Fruit fly (Drosophila melanogaster) whole organism, embryonic: ENCODE measurements around the gene sni.

Source experiments
- Abd-B ChIP-seq: fragments of 200-800 bp; sonication (Bioruptor generic); optimal IDR thresholded peaks from 2 replicates; lab custom pipeline; 2018; ENCODE audit warnings: missing biosample characterization, mild to moderate bottlenecking, missing genetic modification characterization, moderate library complexity
- Ada2b ChIP-seq: fragments of 200-800 bp; sonication (Bioruptor generic); IDR thresholded peaks from 2 replicates; pipeline ENCODE4 v1.3.6; 2022; ENCODE audit warnings: missing biosample characterization, missing genetic modification characterization
- Blimp-1 ChIP-seq: fragments of 200-800 bp; sonication (Bioruptor generic); optimal IDR thresholded peaks from 3 replicates; lab custom pipeline; 2018; ENCODE audit warnings: missing biosample characterization, missing genetic modification characterization, mild to moderate bottlenecking, moderate library complexity, missing genetic modification reagents
- BtbVII ChIP-seq: fragments of 200-800 bp; sonication (Bioruptor generic); optimal IDR thresholded peaks from 3 replicates; lab custom pipeline; 2017; ENCODE audit warnings: missing biosample characterization, mild to moderate bottlenecking, missing genetic modification characterization
- CG11093 ChIP-seq: fragments of 200-800 bp; sonication (Bioruptor generic); IDR thresholded peaks from 3 replicates; pipeline ENCODE4 v1.3.6; 2022; ENCODE audit warnings: missing biosample characterization, missing genetic modification characterization
- CG12769 ChIP-seq: fragments of 200-800 bp; sonication (Bioruptor generic); optimal IDR thresholded peaks from 2 replicates; lab custom pipeline; 2019; ENCODE audit warnings: missing biosample characterization, mild to moderate bottlenecking, missing genetic modification characterization, moderate library complexity
- CG13894 ChIP-seq: fragments of 200-800 bp; sonication (Bioruptor generic); optimal IDR thresholded peaks from 3 replicates; lab custom pipeline; 2018; ENCODE audit warnings: missing biosample characterization, mild to moderate bottlenecking, missing genetic modification characterization, moderate library complexity
- CG16779 ChIP-seq: fragments of 200-800 bp; sonication (Bioruptor generic); IDR thresholded peaks from 2 replicates; pipeline ENCODE4 v1.3.6; 2022; ENCODE audit warnings: missing biosample characterization, missing genetic modification characterization
- CG17359 ChIP-seq: fragments of 200-800 bp; sonication (Bioruptor generic); optimal IDR thresholded peaks from 3 replicates; lab custom pipeline; 2018; ENCODE audit warnings: missing biosample characterization, mild to moderate bottlenecking, missing genetic modification characterization, moderate library complexity
- CG30403 ChIP-seq: fragments of 200-800 bp; sonication (Bioruptor generic); optimal IDR thresholded peaks from 3 replicates; lab custom pipeline; 2016; ENCODE audit warnings: missing biosample characterization, missing genetic modification characterization
- CG30431 ChIP-seq: fragments of 200-800 bp; sonication (Bioruptor generic); optimal IDR thresholded peaks from 2 replicates; lab custom pipeline; 2017; ENCODE audit warnings: missing biosample characterization, missing genetic modification characterization
- CG31441 ChIP-seq: fragments of 200-800 bp; sonication (Bioruptor generic); IDR thresholded peaks from 2 replicates; pipeline ENCODE4 v1.3.6; 2022; ENCODE audit warnings: missing biosample characterization, missing genetic modification characterization
- CG32772 ChIP-seq: fragments of 200-800 bp; sonication (Bioruptor generic); IDR thresholded peaks from 2 replicates; pipeline ENCODE4 v1.3.6; 2022; ENCODE audit warnings: missing biosample characterization, missing genetic modification characterization
- CG3407 ChIP-seq: fragments of 200-800 bp; sonication (Bioruptor generic); optimal IDR thresholded peaks from 2 replicates; lab custom pipeline; 2018; ENCODE audit warnings: missing biosample characterization, mild to moderate bottlenecking, missing genetic modification characterization
- CG6272 ChIP-seq: fragments of 200-800 bp; sonication (Bioruptor generic); IDR thresholded peaks from 2 replicates; pipeline ENCODE4 v1.3.6; 2022; ENCODE audit warnings: missing biosample characterization, missing genetic modification characterization
- CG7839 ChIP-seq: fragments of 200-800 bp; sonication (Bioruptor generic); optimal IDR thresholded peaks from 3 replicates; lab custom pipeline; 2018; ENCODE audit warnings: missing biosample characterization, mild to moderate bottlenecking, missing genetic modification characterization, moderate library complexity
- CG8388 ChIP-seq: fragments of 200-800 bp; sonication (Bioruptor generic); optimal IDR thresholded peaks from 2 replicates; lab custom pipeline; 2019; ENCODE audit warnings: missing biosample characterization, mild to moderate bottlenecking, missing genetic modification characterization, moderate library complexity
- CG9876 ChIP-seq: fragments of 200-800 bp; sonication (Bioruptor generic); optimal IDR thresholded peaks from 2 replicates; lab custom pipeline; 2016; ENCODE audit warnings: missing biosample characterization, missing genetic modification characterization
- Dbx ChIP-seq: fragments of 200-800 bp; sonication (Bioruptor generic); IDR thresholded peaks from 3 replicates; pipeline ENCODE4 v1.3.6; 2022; ENCODE audit warnings: missing biosample characterization, missing genetic modification characterization
- Gsc ChIP-seq: fragments of 200-800 bp; sonication (Bioruptor generic); IDR thresholded peaks from 2 replicates; pipeline ENCODE4 v1.3.6; 2022; ENCODE audit warnings: missing biosample characterization, missing genetic modification characterization
- Hr51 ChIP-seq, 2 experiments: fragments of 200-800 bp; sonication (Bioruptor generic); optimal IDR thresholded peaks; 2 replicates in 1 of 2; 3 replicates in 1 of 2; lab custom pipeline; 2016 to 2018; ENCODE audit warnings: missing biosample characterization in 2 of 2, missing genetic modification characterization in 2 of 2, mild to moderate bottlenecking in 1 of 2, moderate library complexity in 1 of 2
- MESR4 ChIP-seq: fragments of 200-800 bp; sonication (Bioruptor generic); optimal IDR thresholded peaks from 2 replicates; lab custom pipeline; 2018; ENCODE audit warnings: missing biosample characterization, mild to moderate bottlenecking, missing genetic modification characterization, moderate library complexity
- Optix ChIP-seq: fragments of 200-800 bp; sonication (Bioruptor generic); IDR thresholded peaks from 3 replicates; pipeline ENCODE4 v1.3.6; 2022; ENCODE audit warnings: missing biosample characterization, missing genetic modification characterization
- ase ChIP-seq: fragments of 200-800 bp; sonication (Bioruptor generic); IDR thresholded peaks from 3 replicates; pipeline ENCODE4 v1.3.6; 2022; ENCODE audit warnings: missing biosample characterization, missing genetic modification characterization
- cad ChIP-seq: fragments of >200 bp; optimal IDR thresholded peaks from 2 replicates; lab custom pipeline; 2017; ENCODE audit warnings: missing biosample characterization, missing genetic modification characterization
- cas ChIP-seq: fragments of 200-800 bp; sonication (Bioruptor generic); IDR thresholded peaks from 2 replicates; pipeline ENCODE4 v1.3.6; 2022; ENCODE audit warnings: missing biosample characterization, missing genetic modification characterization
- chm ChIP-seq: fragments of 200-800 bp; sonication (Bioruptor generic); IDR thresholded peaks from 2 replicates; pipeline ENCODE4 v1.3.6; 2022; ENCODE audit warnings: missing biosample characterization, missing genetic modification characterization
- ci ChIP-seq: fragments of 200-800 bp; sonication (Bioruptor generic); IDR thresholded peaks from 3 replicates; pipeline ENCODE4 v1.3.6; 2022; ENCODE audit warnings: missing biosample characterization, missing genetic modification characterization
- disco-r ChIP-seq: fragments of 200-800 bp; sonication (Bioruptor generic); optimal IDR thresholded peaks from 2 replicates; lab custom pipeline; 2016; ENCODE audit warnings: missing biosample characterization, missing genetic modification characterization
- gcm ChIP-seq: fragments of 200-800 bp; sonication (Bioruptor generic); optimal IDR thresholded peaks from 2 replicates; lab custom pipeline; 2019; ENCODE audit warnings: missing biosample characterization, mild to moderate bottlenecking, missing genetic modification characterization, moderate library complexity
- gcm2 ChIP-seq: fragments of 200-800 bp; sonication (Bioruptor generic); optimal IDR thresholded peaks from 2 replicates; lab custom pipeline; 2016; ENCODE audit warnings: missing biosample characterization, missing genetic modification characterization
- gem ChIP-seq: fragments of 200-800 bp; sonication (Bioruptor generic); optimal IDR thresholded peaks from 2 replicates; lab custom pipeline; 2019; ENCODE audit warnings: missing biosample characterization, mild to moderate bottlenecking, missing genetic modification characterization, moderate library complexity
- gro ChIP-seq: fragments of 200-800 bp; sonication (Bioruptor generic); optimal IDR thresholded peaks from 2 replicates; lab custom pipeline; 2016; ENCODE audit warnings: missing biosample characterization, missing genetic modification characterization
- gsb ChIP-seq: fragments of 200-800 bp; sonication (Bioruptor generic); IDR thresholded peaks from 2 replicates; pipeline ENCODE4 v1.3.6; 2022; ENCODE audit warnings: missing biosample characterization, missing genetic modification characterization
- jumu ChIP-seq: fragments of 200-800 bp; sonication (Bioruptor generic); optimal IDR thresholded peaks from 3 replicates; lab custom pipeline; 2016; ENCODE audit warnings: missing biosample characterization, missing genetic modification characterization
- kni ChIP-seq: fragments of 200-800 bp; sonication (Bioruptor generic); optimal IDR thresholded peaks from 3 replicates; lab custom pipeline; 2017; ENCODE audit warnings: mild to moderate bottlenecking, missing biosample characterization, missing genetic modification reagents, missing genetic modification characterization
- lbe ChIP-seq: fragments of 200-800 bp; sonication (Bioruptor generic); optimal IDR thresholded peaks from 2 replicates; lab custom pipeline; 2016; ENCODE audit warnings: missing biosample characterization, mild to moderate bottlenecking, missing genetic modification characterization
- pnt ChIP-seq: fragments of 200-800 bp; sonication (Bioruptor generic); optimal IDR thresholded peaks from 3 replicates; lab custom pipeline; 2016; ENCODE audit warnings: missing biosample characterization, missing genetic modification characterization
- sens ChIP-seq: fragments of 200-800 bp; sonication (Bioruptor generic); peaks from one replicate; lab custom pipeline; 2016; ENCODE audit warnings: missing biosample characterization, missing genetic modification characterization
- slp2 ChIP-seq: fragments of 200-800 bp; sonication (Bioruptor generic); optimal IDR thresholded peaks from 2 replicates; lab custom pipeline; 2016; ENCODE audit warnings: missing biosample characterization, missing genetic modification characterization
- sna ChIP-seq: fragments of 200-800 bp; sonication (Bioruptor generic); IDR thresholded peaks from 2 replicates; pipeline ENCODE4 v1.3.6; 2022; ENCODE audit warnings: missing biosample characterization, missing genetic modification characterization; ENCODE audit not compliant: partially characterized antibody
- unpg ChIP-seq: fragments of 200-800 bp; sonication (Bioruptor generic); optimal IDR thresholded peaks from 3 replicates; lab custom pipeline; 2018; ENCODE audit warnings: missing biosample characterization, mild to moderate bottlenecking, missing genetic modification characterization, moderate library complexity
- vvl ChIP-seq: fragments of 200-800 bp; sonication (Bioruptor generic); IDR thresholded peaks from 2 replicates; pipeline ENCODE4 v1.3.6; 2022; ENCODE audit warnings: missing biosample characterization, missing genetic modification characterization

sni gene

DNA sequence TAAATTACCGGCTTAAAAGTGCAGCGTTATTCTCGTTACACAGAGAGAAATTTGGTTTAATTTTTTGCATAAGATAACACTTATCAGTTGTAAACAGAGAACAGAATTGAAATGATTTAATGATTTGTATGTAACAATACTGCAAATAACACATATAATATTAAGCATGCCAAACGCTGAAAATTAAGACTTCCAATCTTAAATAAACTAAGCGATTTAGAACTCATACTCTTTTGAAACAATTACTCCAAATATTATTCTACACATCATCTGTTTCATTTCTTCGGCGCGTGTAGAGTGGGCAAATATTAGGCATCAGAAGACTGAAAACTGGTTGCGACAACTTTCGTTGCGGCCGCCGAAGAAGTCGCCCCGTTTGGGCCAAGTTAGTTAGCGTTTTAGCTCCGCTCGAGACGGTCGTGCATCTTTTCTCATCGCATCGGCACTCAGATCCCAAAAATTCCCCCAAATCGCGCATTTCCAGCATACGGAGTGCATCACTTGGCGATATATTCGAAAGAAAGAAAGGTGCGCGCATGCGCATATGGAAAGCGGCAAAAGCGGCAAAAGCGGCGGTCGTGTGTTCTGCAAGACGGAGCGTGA lies 8.6 kb upstream of the sni start, which contains the start of gene CG1632 (continued):
- no peak for TF ChIP-seq Optix (GFP tag; lab: Robert Waterston, UW)
- peak; percentile 39; the same call in 1 of the 2 replicates for TF ChIP-seq chm (GFP tag; lab: Robert Waterston, UW)
- TF ChIP-seq Blimp-1 (GFP tag; lab: Kevin White, UChicago): peak; percentile 36
- peak; percentile 17 for TF ChIP-seq unpg (GFP tag; lab: Kevin White, UChicago)
- TF ChIP-seq cas (GFP tag; lab: Robert Waterston, UW): no peak
- TF ChIP-seq MESR4 (GFP tag; lab: Kevin White, UChicago): no peak
- 0 out of 2 replicates have a peak, but pooled peaks have one; percentile 22 for TF ChIP-seq vvl (GFP tag; lab: Robert Waterston, UW)
- no peak for TF ChIP-seq CG13894 (tag; lab: Kevin White, UChicago)
- no peak for TF ChIP-seq pnt (GFP tag; lab: Kevin White, UChicago)
- no peak for TF ChIP-seq CG11093 (GFP tag; lab: Robert Waterston, UW)
- peak; percentile 27 for TF ChIP-seq CG3407
- TF ChIP-seq sens (GFP tag; lab: Kevin White, UChicago): peak; percentile 90
- no peak for TF ChIP-seq CG32772
- TF ChIP-seq CG12769 (tag; lab: Kevin White, UChicago): no peak
- TF ChIP-seq BtbVII (GFP tag; lab: Kevin White, UChicago): no peak
- TF ChIP-seq ci (GFP tag; lab: Robert Waterston, UW): 0 out of 3 replicates have a peak, but pooled peaks have one; percentile 18
- TF ChIP-seq lbe (GFP tag; lab: Kevin White, UChicago): peak; percentile 81
- TF ChIP-seq CG8388 (GFP tag; lab: Kevin White, UChicago): peak; percentile 22
- peak; percentile 39 for TF ChIP-seq CG7839 (tag; lab: Kevin White, UChicago)
- peak; percentile 31 for TF ChIP-seq CG17359 (tag; lab: Kevin White, UChicago)
- TF ChIP-seq gsb (GFP tag; lab: Robert Waterston, UW): no peak
- no peak for TF ChIP-seq disco-r (GFP tag; lab: Kevin White, UChicago)
- TF ChIP-seq gem: peak; percentile 50
- TF ChIP-seq CG30431 (GFP tag; lab: Kevin White, UChicago): no peak
- TF ChIP-seq Gsc: no peak
- TF ChIP-seq cad (GFP tag; lab: Kevin White, UChicago): no peak
- TF ChIP-seq Ada2b (GFP tag; lab: Robert Waterston, UW): no peak
- TF ChIP-seq gcm2 (GFP tag; lab: Kevin White, UChicago): no peak
- no peak for TF ChIP-seq CG9876 (GFP tag; lab: Kevin White, UChicago)
- TF ChIP-seq ase: no peak
- TF ChIP-seq CG30403 (GFP tag; lab: Kevin White, UChicago): peak; percentile 29
- TF ChIP-seq Hr51 (GFP tag; optimal IDR thresholded peaks at IDR 0.05; lab: Kevin White, UChicago): peak in 1 of 2 experiments; percentile 28
- TF ChIP-seq slp2 (GFP tag; lab: Kevin White, UChicago): no peak
- TF ChIP-seq kni (GFP tag; lab: Kevin White, UChicago): peak; percentile 78
- TF ChIP-seq Abd-B (GFP tag; lab: Kevin White, UChicago): no peak
- TF ChIP-seq Dbx: no peak
- peak; percentile 19; the same call in 1 of the 2 replicates for TF ChIP-seq CG31441 (GFP tag; lab: Robert Waterston, UW)
- TF ChIP-seq gcm (GFP tag; lab: Kevin White, UChicago): peak; percentile 9
- no peak for TF ChIP-seq jumu (GFP tag; lab: Kevin White, UChicago)
- TF ChIP-seq CG16779 (GFP tag; lab: Robert Waterston, UW): no peak
- no peak for TF ChIP-seq sna
- no peak for TF ChIP-seq gro (GFP tag; lab: Kevin White, UChicago)
- TF ChIP-seq CG6272: no peak
